Worm (Caenorhabditis elegans) whole organism, L1 larva: ENCODE results near the gene swt-2.

Source experiments
- C16A3.4 ChIP-seq: fragments of 150-350 bp; optimal IDR thresholded peaks from 2 replicates; lab custom pipeline; 2014; ENCODE audit warnings: missing biosample characterization, missing genetic modification characterization
- C34B4.2 ChIP-seq: sonication (generic microtip); optimal IDR thresholded peaks from 2 replicates; lab custom pipeline; 2017; ENCODE audit warnings: mild to moderate bottlenecking, missing genetic modification characterization, missing compliant biosample characterization
- F16B12.6 ChIP-seq: fragments of 150-350 bp; optimal IDR thresholded peaks from 2 replicates; lab custom pipeline; 2014; ENCODE audit warnings: missing biosample characterization, missing genetic modification characterization
- alr-1 ChIP-seq: fragments of 200-800 bp; sonication (Bioruptor generic); optimal IDR thresholded peaks from 2 replicates; lab custom pipeline; 2018; ENCODE audit warnings: borderline replicate concordance, mild to moderate bottlenecking, missing genetic modification characterization, missing compliant biosample characterization
- ama-1 ChIP-seq: fragments of 150-350 bp; optimal IDR thresholded peaks from 2 replicates; lab custom pipeline; 2014
- blmp-1 ChIP-seq: fragments of 150-350 bp; optimal IDR thresholded peaks from 2 replicates; lab custom pipeline; 2014; ENCODE audit warnings: missing biosample characterization, missing genetic modification characterization
- ceh-63 ChIP-seq: fragments of 200-800 bp; sonication (Bioruptor generic); optimal IDR thresholded peaks from 2 replicates; lab custom pipeline; 2018; ENCODE audit warnings: mild to moderate bottlenecking, missing genetic modification characterization, missing compliant biosample characterization
- ceh-8 ChIP-seq: fragments of 200-800 bp; sonication (Bioruptor generic); optimal IDR thresholded peaks from 2 replicates; lab custom pipeline; 2018; ENCODE audit warnings: mild to moderate bottlenecking, missing genetic modification characterization, moderate library complexity, missing compliant biosample characterization
- ceh-82 ChIP-seq, 3 experiments: fragments of 150-350 bp in 1 of 3; sonication (generic microtip) in 2 of 3; optimal IDR thresholded peaks; 2 replicates each; lab custom pipeline; 2014 to 2017; ENCODE audit warnings: missing biosample characterization in 3 of 3, missing genetic modification characterization in 3 of 3
- dpl-1 ChIP-seq, 3 experiments: fragments of 150-350 bp in 2 of 3; sonication (generic microtip) in 1 of 3; optimal IDR thresholded peaks; 2 replicates each; lab custom pipeline; 2014 to 2017; ENCODE audit warnings: missing biosample characterization in 3 of 3, missing genetic modification characterization in 3 of 3, missing genetic modification reagents in 3 of 3
- dsc-1 ChIP-seq: sonication (generic microtip); optimal IDR thresholded peaks from 2 replicates; lab custom pipeline; 2016; ENCODE audit warnings: mild to moderate bottlenecking, missing genetic modification characterization, missing compliant biosample characterization
- efl-1 ChIP-seq, 4 experiments: fragments of 150-350 bp; optimal IDR thresholded peaks in 3 of 4; peaks in 1 of 4; 1 replicate in 1 of 4; 2 replicates in 3 of 4; lab custom pipeline; 2014; ENCODE audit warnings: missing biosample characterization in 2 of 4, missing genetic modification characterization in 2 of 4, missing genetic modification reagents in 2 of 4
- egl-27 ChIP-seq, 2 experiments: fragments of 150-350 bp in 1 of 2; sonication (generic microtip); optimal IDR thresholded peaks; 3 replicates each; lab custom pipeline; 2017 to 2018; ENCODE audit warnings: missing biosample characterization in 2 of 2, missing genetic modification characterization in 2 of 2, missing genetic modification reagents in 2 of 2
- ets-5 ChIP-seq: fragments of 200-800 bp; sonication (Bioruptor generic); IDR thresholded peaks from 2 replicates; pipeline ENCODE4 v1.3.6; 2022; ENCODE audit warnings: missing genetic modification characterization, missing compliant biosample characterization
- fkh-10 ChIP-seq: sonication (generic microtip); optimal IDR thresholded peaks from 2 replicates; lab custom pipeline; 2017; ENCODE audit warnings: missing biosample characterization, missing genetic modification reagents, missing genetic modification characterization
- fkh-4 ChIP-seq: sonication (generic microtip); optimal IDR thresholded peaks from 2 replicates; lab custom pipeline; 2016; ENCODE audit warnings: missing compliant biosample characterization, missing genetic modification characterization, borderline replicate concordance
- fkh-8 ChIP-seq: sonication (generic microtip); optimal IDR thresholded peaks from 2 replicates; lab custom pipeline; 2016; ENCODE audit warnings: mild to moderate bottlenecking, missing genetic modification characterization, missing compliant biosample characterization
- fos-1 ChIP-seq: fragments of 150-350 bp; optimal IDR thresholded peaks from 2 replicates; lab custom pipeline; 2014; ENCODE audit warnings: missing biosample characterization, missing genetic modification characterization
- grh-1 ChIP-seq: fragments of 200-800 bp; sonication (Bioruptor generic); IDR thresholded peaks from 2 replicates; pipeline ENCODE4 v1.3.6; 2022; ENCODE audit warnings: missing genetic modification reagents, missing genetic modification characterization, missing compliant biosample characterization
- hlh-17 ChIP-seq: fragments of 200-800 bp; sonication (Bioruptor generic); optimal IDR thresholded peaks from 2 replicates; lab custom pipeline; 2018; ENCODE audit warnings: missing genetic modification characterization, mild to moderate bottlenecking, missing compliant biosample characterization, moderate library complexity, borderline replicate concordance
- irx-1 ChIP-seq: sonication (generic microtip); optimal IDR thresholded peaks from 2 replicates; lab custom pipeline; 2016; ENCODE audit warnings: missing genetic modification characterization, missing compliant biosample characterization
- jun-1 ChIP-seq: fragments of 150-350 bp; optimal IDR thresholded peaks from 2 replicates; lab custom pipeline; 2014; ENCODE audit warnings: missing biosample characterization, missing genetic modification reagents, missing genetic modification characterization
- lin-13 ChIP-seq: fragments of 150-350 bp; optimal IDR thresholded peaks from 2 replicates; lab custom pipeline; 2014; ENCODE audit warnings: missing biosample characterization, missing genetic modification reagents, missing genetic modification characterization
- lin-15B ChIP-seq: fragments of 150-350 bp; sonication (generic microtip); optimal IDR thresholded peaks from 3 replicates; lab custom pipeline; 2014; ENCODE audit warnings: missing biosample characterization, missing genetic modification characterization
- lin-35 ChIP-seq, 2 experiments: fragments of 150-350 bp; optimal IDR thresholded peaks; 2 replicates each; lab custom pipeline; 2014; ENCODE audit warnings: missing biosample characterization in 2 of 2, missing genetic modification characterization in 2 of 2, missing genetic modification reagents in 2 of 2
- mab-9 ChIP-seq: fragments of 200-800 bp; sonication (Bioruptor generic); IDR thresholded peaks from 2 replicates; pipeline ENCODE4 v1.3.6; 2022; ENCODE audit warnings: missing genetic modification reagents, missing genetic modification characterization, missing compliant biosample characterization
- mdl-1 ChIP-seq, 2 experiments: fragments of 150-350 bp; optimal IDR thresholded peaks; 2 replicates each; lab custom pipeline; 2014 to 2017; ENCODE audit warnings: missing biosample characterization in 2 of 2, missing genetic modification characterization in 2 of 2, inconsistent platforms in 1 of 2
- mep-1 ChIP-seq: fragments of 150-350 bp; optimal IDR thresholded peaks from 2 replicates; lab custom pipeline; 2014; ENCODE audit warnings: missing biosample characterization, missing genetic modification characterization
- nhr-19 ChIP-seq: fragments of 200-800 bp; sonication (Bioruptor generic); conservative IDR thresholded peaks from 2 replicates; pipeline ENCODE4 v1.3.6; 2022; ENCODE audit warnings: missing genetic modification characterization, missing compliant biosample characterization
- nhr-20 ChIP-seq: sonication (generic microtip); optimal IDR thresholded peaks from 2 replicates; lab custom pipeline; 2016; ENCODE audit warnings: mild to moderate bottlenecking, missing genetic modification characterization, missing compliant biosample characterization
- nhr-28 ChIP-seq: fragments of 150-350 bp; optimal IDR thresholded peaks from 2 replicates; lab custom pipeline; 2014; ENCODE audit warnings: missing biosample characterization, missing genetic modification characterization
- nhr-47 ChIP-seq: sonication (generic microtip); optimal IDR thresholded peaks from 2 replicates; lab custom pipeline; 2016; ENCODE audit warnings: mild to moderate bottlenecking, missing genetic modification characterization, moderate library complexity, missing compliant biosample characterization
- nhr-71 ChIP-seq: sonication (generic microtip); optimal IDR thresholded peaks from 2 replicates; lab custom pipeline; 2016; ENCODE audit warnings: mild to moderate bottlenecking, missing genetic modification characterization, moderate library complexity, missing compliant biosample characterization
- nhr-77 ChIP-seq: fragments of 150-350 bp; optimal IDR thresholded peaks from 2 replicates; lab custom pipeline; 2014; ENCODE audit warnings: missing biosample characterization, missing genetic modification characterization
- nhr-85 ChIP-seq: sonication (generic microtip); peaks from one replicate; lab custom pipeline; 2016; ENCODE audit warnings: missing genetic modification characterization, inconsistent platforms, missing compliant biosample characterization
- nhr-90 ChIP-seq: sonication (generic microtip); optimal IDR thresholded peaks from 2 replicates; lab custom pipeline; 2016; ENCODE audit warnings: mild to moderate bottlenecking, missing genetic modification characterization, missing compliant biosample characterization; ENCODE audit not compliant: poor library complexity
- rnt-1 ChIP-seq: sonication (generic microtip); optimal IDR thresholded peaks from 2 replicates; lab custom pipeline; 2016; ENCODE audit warnings: mild to moderate bottlenecking, missing genetic modification characterization, moderate library complexity, missing compliant biosample characterization
- skn-1 ChIP-seq: fragments of 150-350 bp; optimal IDR thresholded peaks from 2 replicates; lab custom pipeline; 2014; ENCODE audit warnings: missing biosample characterization, missing genetic modification characterization
- snpc-4 ChIP-seq: fragments of 150-350 bp; optimal IDR thresholded peaks from 2 replicates; lab custom pipeline; 2014; ENCODE audit warnings: missing biosample characterization, missing genetic modification characterization
- snu-23 ChIP-seq: sonication (generic microtip); optimal IDR thresholded peaks from 2 replicates; lab custom pipeline; 2016; ENCODE audit warnings: missing genetic modification characterization, missing compliant biosample characterization
- tbx-2 ChIP-seq: sonication (generic microtip); optimal IDR thresholded peaks from 2 replicates; lab custom pipeline; 2016; ENCODE audit warnings: missing genetic modification characterization, missing compliant biosample characterization
- unc-62 ChIP-seq: fragments of 150-350 bp; optimal IDR thresholded peaks from 2 replicates; lab custom pipeline; 2014; ENCODE audit warnings: missing biosample characterization, missing genetic modification reagents, missing genetic modification characterization
- unc-86 ChIP-seq: sonication (generic microtip); optimal IDR thresholded peaks from 2 replicates; lab custom pipeline; 2016; ENCODE audit warnings: missing genetic modification characterization, missing compliant biosample characterization
- unc-98 ChIP-seq: fragments of 200-800 bp; sonication (Bioruptor generic); IDR thresholded peaks from 2 replicates; pipeline ENCODE4 v1.3.6; 2022; ENCODE audit warnings: missing genetic modification characterization, missing compliant biosample characterization
- xbp-1 ChIP-seq: sonication (generic microtip); optimal IDR thresholded peaks from 2 replicates; lab custom pipeline; 2016; ENCODE audit warnings: missing genetic modification characterization, missing compliant biosample characterization
- zag-1 ChIP-seq: fragments of 150-350 bp; optimal IDR thresholded peaks from 2 replicates; lab custom pipeline; 2014; ENCODE audit warnings: missing biosample characterization, missing genetic modification characterization
- ztf-11 ChIP-seq, 2 experiments: sonication (generic microtip); optimal IDR thresholded peaks; 2 replicates each; lab custom pipeline; 2016 to 2017; ENCODE audit warnings: missing genetic modification characterization in 2 of 2, missing biosample characterization in 1 of 2, missing compliant biosample characterization in 1 of 2
- ztf-4 ChIP-seq: fragments of 150-350 bp; optimal IDR thresholded peaks from 2 replicates; lab custom pipeline; 2014; ENCODE audit warnings: missing biosample characterization, missing genetic modification characterization

The swt-2 gene

ce11 chrV:7575563-7575962, 45.6 kb downstream of the swt-2 start, which contains the start of the genes snu-66 and ints-9 (continued):
- TF ChIP-seq fkh-8 (tag; lab: Kevin White, UChicago) (peak; percentile 33), ets-5 (GFP tag; lab: Robert Waterston, UW) (no peak), ztf-11 (tag; optimal IDR thresholded peaks at IDR 0.05; lab: Kevin White, UChicago) (peak in 1 of 2 experiments; percentile 33), dsc-1 (tag; lab: Kevin White, UChicago) (peak; percentile 68), F16B12.6 (tag; lab: Kevin White, UChicago) (peak; percentile 36), skn-1 (peak; percentile 54), hlh-17 (GFP tag; lab: Kevin White, UChicago) (no peak), rnt-1 (tag; lab: Kevin White, UChicago) (peak; percentile 79), lin-15B (peak; percentile 63), ceh-63 (GFP tag; lab: Kevin White, UChicago) (no peak), jun-1 (tag; lab: Kevin White, UChicago) (peak; percentile 30), nhr-19 (GFP tag; lab: Robert Waterston, UW) (peak; percentile 70), snu-23 (GFP tag; lab: Kevin White, UChicago) (peak; percentile 84), nhr-20 (tag; lab: Kevin White, UChicago) (peak; percentile 77), nhr-47 (tag; lab: Kevin White, UChicago) (peak; percentile 81), grh-1 (GFP tag; lab: Robert Waterston, UW) (peak; percentile 64), dpl-1 (GFP tag; optimal IDR thresholded peaks at IDR 0.05; lab: Kevin White, UChicago) (peak; percentile 68 to 79 (median 79)), unc-86 (tag; lab: Kevin White, UChicago) (peak; percentile 53), nhr-71 (tag; lab: Kevin White, UChicago) (peak; percentile 84), tbx-2 (peak; percentile 72), C16A3.4 (tag; lab: Kevin White, UChicago) (peak; percentile 74), zag-1 (tag; lab: Kevin White, UChicago) (no peak), ceh-82 (tag; optimal IDR thresholded peaks at IDR 0.05; lab: Kevin White, UChicago) (peak; percentile 66 to 81 (median 67)), irx-1 (tag; lab: Kevin White, UChicago) (peak; percentile 46), unc-62 (GFP tag; lab: Kevin White, UChicago) (no peak), C34B4.2 (tag; lab: Kevin White, UChicago) (no peak), alr-1 (tag; lab: Kevin White, UChicago) (no peak), nhr-90 (peak; percentile 76), ama-1 (lab: Kevin White, UChicago) (peak; percentile 29), lin-13 (GFP tag; lab: Kevin White, UChicago) (peak; percentile 57), ceh-8 (GFP tag; lab: Kevin White, UChicago) (peak; percentile 27), nhr-85 (tag; lab: Kevin White, UChicago) (peak; percentile 81), ztf-4 (tag; lab: Kevin White, UChicago) (no peak), nhr-28 (tag; lab: Kevin White, UChicago) (no peak), mep-1 (peak; percentile 87), egl-27 (tag; optimal IDR thresholded peaks at IDR 0.05; lab: Kevin White, UChicago) (no peak), mdl-1 (tag; optimal IDR thresholded peaks at IDR 0.05; lab: Kevin White, UChicago) (peak in 1 of 2 experiments; percentile 41), nhr-77 (tag; lab: Kevin White, UChicago) (peak; percentile 10)

ce11 chrV:7580378-7580777, 50.4 kb downstream of the swt-2 start, which contains the start of gene ets-6:
ets-6 (minus strand) TSS chrV:7580546.
- TF ChIP-seq ceh-8 (GFP tag; lab: Kevin White, UChicago) (no peak), efl-1 (optimal IDR thresholded peaks at IDR 0.05; lab: Kevin White, UChicago) (peak; percentile 75 to 77), efl-1 (GFP tag; optimal IDR thresholded peaks at IDR 0.05 in 1 of 2; lab: Kevin White, UChicago) (peak; percentile 67 to 96), snpc-4 (tag; lab: Kevin White, UChicago) (peak; percentile 21), fkh-4 (tag; lab: Kevin White, UChicago) (no peak), nhr-19 (GFP tag; lab: Robert Waterston, UW) (peak; percentile 54), rnt-1 (tag; lab: Kevin White, UChicago) (peak; percentile 54), mep-1 (peak; percentile 72), nhr-85 (tag; lab: Kevin White, UChicago) (peak; percentile 82), unc-86 (tag; lab: Kevin White, UChicago) (peak; percentile 43), blmp-1 (tag; lab: Kevin White, UChicago) (peak; percentile 20), xbp-1 (tag; lab: Kevin White, UChicago) (peak; percentile 55), mab-9 (GFP tag; lab: Robert Waterston, UW) (no peak), dsc-1 (tag; lab: Kevin White, UChicago) (peak; percentile 44), jun-1 (tag; lab: Kevin White, UChicago) (peak; percentile 49), tbx-2 (peak; percentile 54), unc-98 (GFP tag; lab: Robert Waterston, UW) (no peak), nhr-47 (tag; lab: Kevin White, UChicago) (peak; percentile 70), lin-35 (GFP tag; optimal IDR thresholded peaks at IDR 0.05; lab: Kevin White, UChicago) (peak; percentile 58 to 79), ets-5 (GFP tag; lab: Robert Waterston, UW) (no peak), skn-1 (peak; percentile 25), fkh-10 (GFP tag; lab: Kevin White, UChicago) (no peak), dpl-1 (GFP tag; optimal IDR thresholded peaks at IDR 0.05; lab: Kevin White, UChicago) (peak; percentile 39 to 65 (median 58)), fos-1 (peak; percentile 37), mdl-1 (tag; optimal IDR thresholded peaks at IDR 0.05; lab: Kevin White, UChicago) (no peak)
